Fruit fly (Drosophila melanogaster): Measurements from ENCODE around the gene Cp15.

DNA sequence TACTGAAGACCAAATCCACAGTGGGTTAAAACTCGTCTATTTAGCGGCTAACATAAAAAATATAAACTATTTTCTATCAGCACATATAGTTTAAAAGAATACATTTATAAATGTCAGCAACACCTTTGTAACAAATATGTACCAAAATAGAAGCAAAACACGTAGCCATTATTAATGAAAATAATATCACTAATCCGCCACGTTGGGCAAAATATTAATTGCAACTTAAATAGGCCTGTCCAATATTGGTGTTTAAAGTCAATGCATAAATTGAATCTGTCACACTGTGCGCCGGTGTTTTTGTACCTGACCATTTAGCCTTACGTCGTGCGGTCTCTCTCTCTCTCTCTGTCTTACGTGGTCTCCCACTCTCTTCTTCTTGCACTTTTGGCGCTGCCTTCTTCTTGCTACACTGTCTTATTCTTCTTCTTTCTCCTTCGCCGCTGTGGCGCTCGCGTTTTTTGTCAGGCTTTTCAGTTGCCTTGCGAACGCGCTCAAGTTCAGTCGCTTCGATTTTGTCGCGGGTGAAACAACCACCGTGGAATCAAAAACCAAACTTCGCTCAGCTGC, 37.8 kb downstream of the Cp15 start:
- peak; percentile 99 for TF ChIP-seq Hr39 (GFP tag; optimal IDR thresholded peaks at IDR 0.05)
- peak; percentile 94 to 98 for TF ChIP-seq ss (GFP tag; optimal IDR thresholded peaks at IDR 0.05)
- TF ChIP-seq CG11294 (GFP tag; IDR thresholded peaks at IDR 0.05): peak; percentile 95
- peak; percentile 98 for TF ChIP-seq Sox102F (GFP tag; optimal IDR thresholded peaks at IDR 0.05)
